Worm (Caenorhabditis elegans): ENCODE results near the gene Y50E8A.1.

DNA sequence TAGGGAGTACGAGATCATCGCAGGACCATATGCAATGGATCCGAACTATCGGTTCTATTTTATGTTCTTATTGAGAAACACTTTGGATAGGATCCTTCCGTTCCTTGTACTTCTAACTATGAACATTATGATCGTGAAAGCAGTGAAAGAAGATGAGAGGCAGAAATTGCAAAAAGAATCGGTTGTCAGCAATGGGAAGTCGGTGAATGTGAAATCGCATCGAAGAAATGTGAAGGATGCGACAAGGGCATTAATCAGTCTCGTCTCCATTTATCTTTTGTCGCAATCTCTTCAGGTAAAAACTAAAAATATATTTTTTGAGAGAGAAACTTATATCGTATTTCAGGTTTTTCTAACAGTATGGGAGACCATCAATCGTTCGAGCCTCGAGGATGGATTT, 43.8 kb upstream of the Y50E8A.1 start:
- TF ChIP-seq lsy-2 (tag; optimal IDR thresholded peaks at IDR 0.05) (no peak), snpc-4 (tag; optimal IDR thresholded peaks at IDR 0.05) (no peak), ces-1 (GFP tag; optimal IDR thresholded peaks at IDR 0.05) (no peak), nhr-28 (tag; optimal IDR thresholded peaks at IDR 0.05) (no peak), nhr-2 (tag; optimal IDR thresholded peaks at IDR 0.05) (no peak), cnd-1 (tag; optimal IDR thresholded peaks at IDR 0.05) (no peak), elt-3 (tag; optimal IDR thresholded peaks at IDR 0.05) (no peak), ceh-39 (tag; optimal IDR thresholded peaks at IDR 0.05) (no peak), blmp-1 (tag; optimal IDR thresholded peaks at IDR 0.05) (no peak), elt-1 (tag; optimal IDR thresholded peaks at IDR 0.05; ENCODE audit: borderline replicate concordance, insufficient read depth) (no peak), lin-13 (tag; optimal IDR thresholded peaks at IDR 0.05) (no peak), unc-62 (GFP tag; optimal IDR thresholded peaks at IDR 0.05) (no peak), unc-39 (tag; optimal IDR thresholded peaks at IDR 0.05) (no peak), pha-4 (tag; optimal IDR thresholded peaks at IDR 0.05) (no peak)
